Worm (Caenorhabditis elegans) whole organism, L1 larva: ENCODE results near the gene W04D2.4.

Experiments
- C16A3.4 ChIP-seq: fragments of 150-350 bp; optimal IDR thresholded peaks from 2 replicates; lab custom pipeline; 2014; ENCODE audit warnings: missing biosample characterization, missing genetic modification characterization
- F16B12.6 ChIP-seq: fragments of 150-350 bp; optimal IDR thresholded peaks from 2 replicates; lab custom pipeline; 2014; ENCODE audit warnings: missing biosample characterization, missing genetic modification characterization
- Y116A8C.19 ChIP-seq: sonication (generic microtip); optimal IDR thresholded peaks from 2 replicates; lab custom pipeline; 2016; ENCODE audit warnings: missing compliant biosample characterization, missing genetic modification characterization, borderline replicate concordance
- alr-1 ChIP-seq: fragments of 200-800 bp; sonication (Bioruptor generic); optimal IDR thresholded peaks from 2 replicates; lab custom pipeline; 2018; ENCODE audit warnings: borderline replicate concordance, mild to moderate bottlenecking, missing genetic modification characterization, missing compliant biosample characterization
- aly-2 ChIP-seq: fragments of 150-350 bp; optimal IDR thresholded peaks from 2 replicates; lab custom pipeline; 2014; ENCODE audit warnings: missing biosample characterization, missing genetic modification characterization
- ceh-8 ChIP-seq: fragments of 200-800 bp; sonication (Bioruptor generic); optimal IDR thresholded peaks from 2 replicates; lab custom pipeline; 2018; ENCODE audit warnings: mild to moderate bottlenecking, missing genetic modification characterization, moderate library complexity, missing compliant biosample characterization
- ces-1 ChIP-seq: fragments of 150-350 bp; optimal IDR thresholded peaks from 2 replicates; lab custom pipeline; 2014; ENCODE audit warnings: missing biosample characterization, missing genetic modification reagents, missing genetic modification characterization
- dpl-1 ChIP-seq, 3 experiments: fragments of 150-350 bp in 2 of 3; sonication (generic microtip) in 1 of 3; optimal IDR thresholded peaks; 2 replicates each; lab custom pipeline; 2014 to 2017; ENCODE audit warnings: missing biosample characterization in 3 of 3, missing genetic modification characterization in 3 of 3, missing genetic modification reagents in 3 of 3
- dsc-1 ChIP-seq: sonication (generic microtip); optimal IDR thresholded peaks from 2 replicates; lab custom pipeline; 2016; ENCODE audit warnings: mild to moderate bottlenecking, missing genetic modification characterization, missing compliant biosample characterization
- efl-1 ChIP-seq, 4 experiments: fragments of 150-350 bp; optimal IDR thresholded peaks in 3 of 4; peaks in 1 of 4; 1 replicate in 1 of 4; 2 replicates in 3 of 4; lab custom pipeline; 2014; ENCODE audit warnings: missing biosample characterization in 2 of 4, missing genetic modification characterization in 2 of 4, missing genetic modification reagents in 2 of 4
- egl-13 ChIP-seq: sonication (generic microtip); optimal IDR thresholded peaks from 2 replicates; lab custom pipeline; 2016; ENCODE audit warnings: missing genotype, missing genetic modification reagents, missing genetic modification characterization, missing compliant biosample characterization
- ets-5 ChIP-seq: fragments of 200-800 bp; sonication (Bioruptor generic); IDR thresholded peaks from 2 replicates; pipeline ENCODE4 v1.3.6; 2022; ENCODE audit warnings: missing genetic modification characterization, missing compliant biosample characterization
- fkh-10 ChIP-seq: sonication (generic microtip); optimal IDR thresholded peaks from 2 replicates; lab custom pipeline; 2017; ENCODE audit warnings: missing biosample characterization, missing genetic modification reagents, missing genetic modification characterization
- fkh-4 ChIP-seq: sonication (generic microtip); optimal IDR thresholded peaks from 2 replicates; lab custom pipeline; 2016; ENCODE audit warnings: missing compliant biosample characterization, missing genetic modification characterization, borderline replicate concordance
- fkh-8 ChIP-seq: sonication (generic microtip); optimal IDR thresholded peaks from 2 replicates; lab custom pipeline; 2016; ENCODE audit warnings: mild to moderate bottlenecking, missing genetic modification characterization, missing compliant biosample characterization
- fos-1 ChIP-seq: fragments of 150-350 bp; optimal IDR thresholded peaks from 2 replicates; lab custom pipeline; 2014; ENCODE audit warnings: missing biosample characterization, missing genetic modification characterization
- grh-1 ChIP-seq: fragments of 200-800 bp; sonication (Bioruptor generic); IDR thresholded peaks from 2 replicates; pipeline ENCODE4 v1.3.6; 2022; ENCODE audit warnings: missing genetic modification reagents, missing genetic modification characterization, missing compliant biosample characterization
- hlh-4 ChIP-seq: sonication (generic microtip); optimal IDR thresholded peaks from 2 replicates; lab custom pipeline; 2016; ENCODE audit warnings: mild to moderate bottlenecking, missing genetic modification characterization, missing compliant biosample characterization
- irx-1 ChIP-seq: sonication (generic microtip); optimal IDR thresholded peaks from 2 replicates; lab custom pipeline; 2016; ENCODE audit warnings: missing genetic modification characterization, missing compliant biosample characterization
- isw-1 ChIP-seq: fragments of 200-800 bp; sonication (Bioruptor generic); IDR thresholded peaks from 2 replicates; pipeline ENCODE4 v1.3.6; 2022; ENCODE audit warnings: missing genetic modification characterization, missing compliant biosample characterization
- jun-1 ChIP-seq: fragments of 150-350 bp; optimal IDR thresholded peaks from 2 replicates; lab custom pipeline; 2014; ENCODE audit warnings: missing biosample characterization, missing genetic modification reagents, missing genetic modification characterization
- lin-14 ChIP-seq: fragments of 200-800 bp; sonication (Bioruptor generic); optimal IDR thresholded peaks from 2 replicates; lab custom pipeline; 2018; ENCODE audit warnings: mild to moderate bottlenecking, missing genetic modification characterization, moderate library complexity, missing compliant biosample characterization
- lin-15B ChIP-seq: fragments of 150-350 bp; sonication (generic microtip); optimal IDR thresholded peaks from 3 replicates; lab custom pipeline; 2014; ENCODE audit warnings: missing biosample characterization, missing genetic modification characterization
- lin-35 ChIP-seq, 2 experiments: fragments of 150-350 bp; optimal IDR thresholded peaks; 2 replicates each; lab custom pipeline; 2014; ENCODE audit warnings: missing biosample characterization in 2 of 2, missing genetic modification characterization in 2 of 2, missing genetic modification reagents in 2 of 2
- lin-39 ChIP-seq: fragments of 150-350 bp; optimal IDR thresholded peaks from 2 replicates; lab custom pipeline; 2014; ENCODE audit warnings: missing biosample characterization, missing genetic modification reagents, missing genetic modification characterization
- lir-3 ChIP-seq: sonication (generic microtip); optimal IDR thresholded peaks from 2 replicates; lab custom pipeline; 2016; ENCODE audit warnings: mild to moderate bottlenecking, missing genetic modification characterization, moderate library complexity, missing compliant biosample characterization; ENCODE audit not compliant: poor library complexity
- lsy-2 ChIP-seq, 2 experiments: fragments of 150-350 bp; optimal IDR thresholded peaks; 2 replicates each; lab custom pipeline; 2014; ENCODE audit warnings: missing biosample characterization in 2 of 2, missing genetic modification characterization in 2 of 2
- mep-1 ChIP-seq: fragments of 150-350 bp; optimal IDR thresholded peaks from 2 replicates; lab custom pipeline; 2014; ENCODE audit warnings: missing biosample characterization, missing genetic modification characterization
- nhr-11 ChIP-seq: fragments of 150-350 bp; optimal IDR thresholded peaks from 2 replicates; lab custom pipeline; 2014; ENCODE audit warnings: missing biosample characterization, missing genetic modification characterization
- nhr-20 ChIP-seq: sonication (generic microtip); optimal IDR thresholded peaks from 2 replicates; lab custom pipeline; 2016; ENCODE audit warnings: mild to moderate bottlenecking, missing genetic modification characterization, missing compliant biosample characterization
- nhr-28 ChIP-seq: fragments of 150-350 bp; optimal IDR thresholded peaks from 2 replicates; lab custom pipeline; 2014; ENCODE audit warnings: missing biosample characterization, missing genetic modification characterization
- nhr-71 ChIP-seq: sonication (generic microtip); optimal IDR thresholded peaks from 2 replicates; lab custom pipeline; 2016; ENCODE audit warnings: mild to moderate bottlenecking, missing genetic modification characterization, moderate library complexity, missing compliant biosample characterization
- nhr-76 ChIP-seq: sonication (generic microtip); optimal IDR thresholded peaks from 2 replicates; lab custom pipeline; 2017; ENCODE audit warnings: missing biosample characterization, missing genetic modification characterization
- nhr-85 ChIP-seq: sonication (generic microtip); peaks from one replicate; lab custom pipeline; 2016; ENCODE audit warnings: missing genetic modification characterization, inconsistent platforms, missing compliant biosample characterization
- nhr-90 ChIP-seq: sonication (generic microtip); optimal IDR thresholded peaks from 2 replicates; lab custom pipeline; 2016; ENCODE audit warnings: mild to moderate bottlenecking, missing genetic modification characterization, missing compliant biosample characterization; ENCODE audit not compliant: poor library complexity
- pag-3 ChIP-seq: sonication (generic microtip); optimal IDR thresholded peaks from 2 replicates; lab custom pipeline; 2017; ENCODE audit warnings: missing genetic modification characterization, mild to moderate bottlenecking, missing compliant biosample characterization, antibody characterized with exemption, borderline replicate concordance; ENCODE audit not compliant: insufficient read depth
- pax-3 ChIP-seq: fragments of 200-800 bp; sonication (Bioruptor generic); optimal IDR thresholded peaks from 2 replicates; lab custom pipeline; 2018; ENCODE audit warnings: mild to moderate bottlenecking, missing genetic modification characterization, moderate library complexity, missing compliant biosample characterization
- rnt-1 ChIP-seq: sonication (generic microtip); optimal IDR thresholded peaks from 2 replicates; lab custom pipeline; 2016; ENCODE audit warnings: mild to moderate bottlenecking, missing genetic modification characterization, moderate library complexity, missing compliant biosample characterization
- skn-1 ChIP-seq: fragments of 150-350 bp; optimal IDR thresholded peaks from 2 replicates; lab custom pipeline; 2014; ENCODE audit warnings: missing biosample characterization, missing genetic modification characterization
- snu-23 ChIP-seq: sonication (generic microtip); optimal IDR thresholded peaks from 2 replicates; lab custom pipeline; 2016; ENCODE audit warnings: missing genetic modification characterization, missing compliant biosample characterization
- sptf-1 ChIP-seq: fragments of 150-350 bp; optimal IDR thresholded peaks from 2 replicates; lab custom pipeline; 2014; ENCODE audit warnings: missing biosample characterization, missing genetic modification characterization
- swsn-7 ChIP-seq: sonication (generic microtip); optimal IDR thresholded peaks from 2 replicates; lab custom pipeline; 2016; ENCODE audit warnings: missing genetic modification characterization, missing compliant biosample characterization
- tbx-2 ChIP-seq: sonication (generic microtip); optimal IDR thresholded peaks from 2 replicates; lab custom pipeline; 2016; ENCODE audit warnings: missing genetic modification characterization, missing compliant biosample characterization
- unc-30 ChIP-seq: sonication (generic microtip); optimal IDR thresholded peaks from 2 replicates; lab custom pipeline; 2017; ENCODE audit warnings: missing biosample characterization, missing genetic modification characterization
- unc-86 ChIP-seq: sonication (generic microtip); optimal IDR thresholded peaks from 2 replicates; lab custom pipeline; 2016; ENCODE audit warnings: missing genetic modification characterization, missing compliant biosample characterization
- vab-15 ChIP-seq: sonication (generic microtip); optimal IDR thresholded peaks from 2 replicates; lab custom pipeline; 2017; ENCODE audit warnings: missing genotype, mild to moderate bottlenecking, missing genetic modification characterization, missing compliant biosample characterization
- ztf-4 ChIP-seq: fragments of 150-350 bp; optimal IDR thresholded peaks from 2 replicates; lab custom pipeline; 2014; ENCODE audit warnings: missing biosample characterization, missing genetic modification characterization

Gene W04D2.4

DNA sequence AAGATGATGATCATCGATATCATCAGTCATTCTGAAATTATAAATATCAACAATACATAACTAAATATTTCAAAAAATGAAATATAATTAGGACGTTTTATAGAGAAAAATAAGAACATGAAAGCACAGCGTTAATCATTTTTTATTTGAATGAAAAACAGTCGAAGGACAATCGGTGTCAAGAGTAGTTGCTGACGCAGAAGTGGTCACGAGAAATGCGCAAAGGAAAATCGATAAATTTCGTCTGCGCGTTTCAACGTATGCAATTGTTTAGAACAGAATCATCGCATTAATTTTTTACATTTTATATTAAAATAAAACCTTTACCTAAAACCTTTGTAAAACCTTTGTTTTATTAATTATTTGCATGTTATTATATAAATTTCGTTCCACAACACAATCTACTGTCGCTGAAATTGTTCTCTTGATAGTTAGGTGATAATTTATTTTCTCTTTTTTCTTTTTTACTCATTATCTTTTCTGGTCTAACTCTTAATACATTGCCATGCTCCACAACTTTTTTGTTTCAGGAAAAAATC is at the start of gene W04D2.4, which contains the start of gene rbm-25 (continued):
- TF ChIP-seq tbx-2 (tag; lab: Kevin White, UChicago), result peak; percentile 87
- peak; percentile 80 for TF ChIP-seq skn-1 (tag; lab: Kevin White, UChicago)
- no peak for TF ChIP-seq Y116A8C.19 (tag; lab: Kevin White, UChicago)
- TF ChIP-seq ets-5 (GFP tag; lab: Robert Waterston, UW), result no peak
- TF ChIP-seq aly-2 (tag; lab: Kevin White, UChicago), result peak; percentile 25
- no peak for TF ChIP-seq sptf-1 (tag; lab: Kevin White, UChicago)
- peak; percentile 71 for TF ChIP-seq egl-13
- no peak for TF ChIP-seq fkh-10 (GFP tag; lab: Kevin White, UChicago)
- TF ChIP-seq fos-1 (tag; lab: Kevin White, UChicago), result peak; percentile 57
- peak; percentile 64 for TF ChIP-seq pax-3 (tag; lab: Kevin White, UChicago)
- peak; percentile 32 for TF ChIP-seq F16B12.6 (tag; lab: Kevin White, UChicago)
- TF ChIP-seq lsy-2 (tag; optimal IDR thresholded peaks at IDR 0.05; lab: Kevin White, UChicago), result peak; percentile 87 to 93
- peak; percentile 86 for TF ChIP-seq nhr-90
- TF ChIP-seq snu-23 (GFP tag; lab: Kevin White, UChicago), result peak; percentile 90
- peak; percentile 86 for TF ChIP-seq nhr-20 (tag; lab: Kevin White, UChicago)
- no peak for TF ChIP-seq hlh-4 (tag; lab: Kevin White, UChicago)
- peak; percentile 74 to 83 for TF ChIP-seq efl-1 (optimal IDR thresholded peaks at IDR 0.05; lab: Kevin White, UChicago)
- TF ChIP-seq efl-1 (GFP tag; optimal IDR thresholded peaks at IDR 0.05 in 1 of 2; lab: Kevin White, UChicago), result peak; percentile 78 to 98
- peak; percentile 50 for TF ChIP-seq nhr-11 (tag; lab: Kevin White, UChicago)
- peak; percentile 65 for TF ChIP-seq isw-1 (GFP tag; lab: Robert Waterston, UW)
- TF ChIP-seq alr-1, result no peak
- TF ChIP-seq vab-15 (tag; lab: Kevin White, UChicago), result no peak
- TF ChIP-seq lin-14 (GFP tag; lab: Kevin White, UChicago), result peak; percentile 87
- TF ChIP-seq irx-1, result peak; percentile 82
- peak; percentile 81 for TF ChIP-seq lin-39 (tag; lab: Kevin White, UChicago)
- peak; percentile 32 for TF ChIP-seq ceh-8
- TF ChIP-seq nhr-76, result no peak
- TF ChIP-seq unc-86 (tag; lab: Kevin White, UChicago), result peak; percentile 85
- peak; percentile 39 for TF ChIP-seq fkh-8 (tag; lab: Kevin White, UChicago)
- TF ChIP-seq jun-1 (tag; lab: Kevin White, UChicago), result peak; percentile 70
- TF ChIP-seq fkh-4, result peak; percentile 30
- peak; percentile 92 for TF ChIP-seq nhr-71
- peak; percentile 76 for TF ChIP-seq C16A3.4

DNA sequence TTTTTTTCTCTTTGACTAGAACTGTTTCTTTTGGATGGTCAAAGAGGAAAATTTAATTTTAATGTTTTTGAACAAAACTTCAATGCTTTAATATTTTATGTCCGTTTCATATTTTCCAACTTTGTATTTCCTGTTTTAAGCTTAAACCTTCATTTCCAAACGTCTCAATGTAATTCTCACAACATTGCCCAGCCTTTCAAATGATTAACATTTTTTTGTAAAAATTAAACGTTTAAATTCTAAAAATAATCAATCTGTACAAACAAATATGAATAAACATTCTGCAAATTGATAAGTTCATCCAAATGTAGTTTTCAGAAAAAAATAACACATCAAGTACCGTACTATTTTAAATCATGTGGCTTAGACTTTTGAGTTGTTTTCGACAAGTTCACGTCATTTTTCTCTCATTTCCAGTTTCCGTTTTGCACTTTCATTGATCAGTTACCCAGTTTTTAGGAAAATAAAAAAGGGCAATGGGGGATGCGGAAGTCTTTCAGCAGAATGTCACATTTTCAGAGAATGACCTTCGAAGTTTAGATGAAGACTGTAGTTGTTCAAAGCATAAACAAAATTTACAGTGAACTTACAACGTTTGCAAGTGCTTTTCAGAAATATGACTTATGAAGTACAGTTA is 45.2 kb upstream of the W04D2.4 start:
- TF ChIP-seq snu-23 (GFP tag; lab: Kevin White, UChicago) (no peak), lsy-2 (tag; optimal IDR thresholded peaks at IDR 0.05; lab: Kevin White, UChicago) (peak in 1 of 2 experiments; percentile 2)
- TF ChIP-seq, all 84 proteins: peak for 1

DNA sequence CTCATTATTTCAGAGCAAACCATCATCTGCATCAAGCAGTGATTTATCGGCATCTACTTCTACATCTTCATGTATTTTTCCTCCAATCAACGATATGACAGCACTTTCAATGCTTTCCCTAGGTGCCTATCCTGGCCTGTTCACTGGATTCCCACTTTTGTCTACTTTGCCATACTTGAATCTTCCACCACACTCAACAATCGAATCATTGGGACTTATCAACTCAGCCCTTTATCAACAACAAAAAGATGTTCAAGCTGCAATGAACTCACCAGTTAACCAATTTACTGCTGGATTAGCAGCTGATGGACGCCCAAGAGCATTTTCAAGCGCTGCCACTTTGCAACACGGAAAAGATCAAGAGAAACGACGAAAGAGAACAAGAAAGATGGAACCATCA is 43.7 kb upstream of the W04D2.4 start:
- TF ChIP-seq rnt-1 (tag; lab: Kevin White, UChicago) (no peak), fkh-8 (tag; lab: Kevin White, UChicago) (no peak), ztf-4 (tag; lab: Kevin White, UChicago) (no peak), lin-35 (GFP tag; optimal IDR thresholded peaks at IDR 0.05; lab: Kevin White, UChicago) (no peak), grh-1 (no peak), swsn-7 (tag; lab: Kevin White, UChicago) (no peak), mep-1 (tag; lab: Kevin White, UChicago) (no peak), sptf-1 (tag; lab: Kevin White, UChicago) (no peak), nhr-90 (no peak), ces-1 (no peak), unc-30 (tag; lab: Kevin White, UChicago) (no peak), snu-23 (GFP tag; lab: Kevin White, UChicago) (no peak), aly-2 (tag; lab: Kevin White, UChicago) (no peak), pag-3 (tag; lab: Kevin White, UChicago) (no peak), dsc-1 (tag; lab: Kevin White, UChicago) (no peak), nhr-85 (no peak), lin-15B (tag; lab: Kevin White, UChicago) (no peak), dpl-1 (GFP tag; optimal IDR thresholded peaks at IDR 0.05; lab: Kevin White, UChicago) (no peak), lir-3 (tag; lab: Kevin White, UChicago) (no peak), nhr-28 (tag; lab: Kevin White, UChicago) (no peak)
- TF ChIP-seq, all 84 proteins: peak for 0
